Worm (Caenorhabditis elegans): ENCODE results near the gene srj-1.
A peak's percentile ranks its signal among the peaks of the same experiment; 100 is the strongest.

The srj-1 gene

ce11 chrIV:11917886-11918285 lies 47.3 kb downstream of the srj-1 start:
- TF ChIP-seq nhr-11 (tag; optimal IDR thresholded peaks at IDR 0.05): no peak
- no peak for TF ChIP-seq lsy-2 (tag; optimal IDR thresholded peaks at IDR 0.05)
- no peak for TF ChIP-seq unc-39 (tag; optimal IDR thresholded peaks at IDR 0.05)
- no peak for TF ChIP-seq ama-1 (optimal IDR thresholded peaks at IDR 0.05)
- TF ChIP-seq sem-4 (tag; optimal IDR thresholded peaks at IDR 0.05): no peak
- TF ChIP-seq elt-3 (tag; optimal IDR thresholded peaks at IDR 0.05): no peak
- TF ChIP-seq nhr-25 (tag; optimal IDR thresholded peaks at IDR 0.05): no peak
- TF ChIP-seq fos-1 (tag; optimal IDR thresholded peaks at IDR 0.05): peak; percentile 60
- TF ChIP-seq skn-1 (tag; optimal IDR thresholded peaks at IDR 0.05): no peak
- TF ChIP-seq C34F6.9 (tag; optimal IDR thresholded peaks at IDR 0.05): no peak
- peak; percentile 44 for TF ChIP-seq sma-9 (GFP tag; optimal IDR thresholded peaks at IDR 0.05)
- TF ChIP-seq sma-9 (tag; optimal IDR thresholded peaks at IDR 0.05): no peak
- TF ChIP-seq crh-2 (tag; optimal IDR thresholded peaks at IDR 0.05): peak; percentile 39
- no peak for TF ChIP-seq sma-3 (GFP tag; optimal IDR thresholded peaks at IDR 0.05)
- no peak for TF ChIP-seq elt-1 (tag; optimal IDR thresholded peaks at IDR 0.05)
- TF ChIP-seq ceh-16 (tag; optimal IDR thresholded peaks at IDR 0.05): no peak
- TF ChIP-seq mdl-1 (tag; optimal IDR thresholded peaks at IDR 0.05): no peak

- TF ChIP-seq fos-1 (tag; optimal IDR thresholded peaks at IDR 0.05) (peak; percentile 12), sma-9 (GFP tag; optimal IDR thresholded peaks at IDR 0.05) (peak; percentile 35), sma-9 (tag; optimal IDR thresholded peaks at IDR 0.05) (no peak), F13H6.1 (tag; optimal IDR thresholded peaks at IDR 0.05) (peak; percentile 49), nhr-129 (tag; optimal IDR thresholded peaks at IDR 0.05) (peak; percentile 9), lsy-2 (tag; optimal IDR thresholded peaks at IDR 0.05) (no peak), elt-1 (tag; optimal IDR thresholded peaks at IDR 0.05) (no peak)
These were observed 48.3 kb downstream of the srj-1 start, which contains the start of gene ZK822.10 for ce11 chrIV:11916907-11917306. TSS of gene ZK822.10 (plus strand) at chrIV:11917137.

- TF ChIP-seq ztf-4 (tag; optimal IDR thresholded peaks at IDR 0.05) (no peak), alr-1 (tag; optimal IDR thresholded peaks at IDR 0.05) (no peak), mdl-1 (tag; optimal IDR thresholded peaks at IDR 0.05) (peak in 1 of 2 experiments; percentile 2), crh-2 (tag; optimal IDR thresholded peaks at IDR 0.05) (peak; percentile 3), ZK546.5 (tag; optimal IDR thresholded peaks at IDR 0.05) (no peak), sma-9 (GFP tag; optimal IDR thresholded peaks at IDR 0.05) (peak; percentile 31), sma-9 (tag; optimal IDR thresholded peaks at IDR 0.05) (peak; percentile 14), fos-1 (tag; optimal IDR thresholded peaks at IDR 0.05) (peak; percentile 11), nhr-21 (tag; optimal IDR thresholded peaks at IDR 0.05) (peak; percentile 31)
These were observed 49.3 kb downstream of the srj-1 start, which contains the start of gene ZK822.9 for ce11 chrIV:11915768-11916453. TSS of gene ZK822.9 (plus strand) at chrIV:11915947.

DNA sequence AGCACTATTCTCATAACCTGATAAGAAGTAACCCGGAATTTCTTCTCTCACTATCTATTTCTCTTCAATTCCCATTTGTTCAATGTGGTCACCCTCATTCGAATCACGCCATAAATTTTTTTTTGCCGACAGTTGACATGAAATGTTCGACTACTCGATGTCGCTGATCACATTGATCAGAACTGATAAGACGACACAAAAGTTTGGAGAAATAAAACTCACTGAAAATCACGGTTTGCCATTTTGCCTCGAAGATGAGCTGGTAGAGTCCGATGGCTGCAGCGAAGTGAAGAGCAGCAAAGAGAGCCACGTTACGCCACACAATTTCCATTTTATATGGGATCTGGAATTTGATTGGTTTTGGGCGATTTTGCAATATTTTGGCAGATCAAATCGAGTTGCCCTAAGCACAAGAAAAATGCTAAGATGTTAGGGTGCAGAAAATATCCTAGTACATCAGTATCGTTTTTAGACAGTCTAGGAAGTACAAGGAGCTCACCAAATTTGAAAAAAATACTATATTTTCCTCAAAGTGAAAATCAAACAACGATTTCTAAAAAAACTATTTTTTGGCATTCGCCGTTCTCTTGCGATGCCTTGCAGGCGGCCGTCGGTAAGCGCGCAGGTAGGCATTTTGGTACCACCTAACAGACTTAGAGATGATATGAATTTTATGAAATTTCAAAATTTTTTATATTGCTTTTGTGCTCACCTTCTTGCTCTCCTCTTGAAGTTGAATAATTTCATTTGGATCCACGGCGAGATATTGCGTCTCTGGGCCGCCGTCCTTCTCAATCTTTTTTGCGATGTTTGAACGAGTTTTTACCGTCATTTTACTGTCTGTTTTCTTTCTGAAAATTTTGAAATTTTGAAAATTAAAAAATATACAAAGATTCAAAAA lies 50.1 kb downstream of the srj-1 start, which contains the start of gene fat-6:
fat-6 (minus strand) TSS at position 851 of the 901 bp plus-strand sequence.
- TF ChIP-seq lsy-2 (tag; optimal IDR thresholded peaks at IDR 0.05) (peak in 1 of 2 experiments; percentile 14), ztf-1 (GFP tag; conservative IDR thresholded peaks at IDR 0.05) (no peak), gmeb-1 (tag; optimal IDR thresholded peaks at IDR 0.05) (peak; percentile 24), sma-3 (GFP tag; optimal IDR thresholded peaks at IDR 0.05) (peak; percentile 36), nhr-11 (tag; optimal IDR thresholded peaks at IDR 0.05) (no peak), nhr-10 (tag; optimal IDR thresholded peaks at IDR 0.05) (no peak), nhr-21 (tag; optimal IDR thresholded peaks at IDR 0.05) (peak; percentile 53), F13H6.1 (tag; optimal IDR thresholded peaks at IDR 0.05) (peak; percentile 17), crh-2 (tag; optimal IDR thresholded peaks at IDR 0.05) (peak; percentile 45), nhr-25 (tag; optimal IDR thresholded peaks at IDR 0.05) (peak; percentile 3), mab-5 (tag; optimal IDR thresholded peaks at IDR 0.05) (no peak), nhr-23 (tag; optimal IDR thresholded peaks at IDR 0.05) (no peak), fos-1 (tag; optimal IDR thresholded peaks at IDR 0.05) (peak; percentile 65), sma-9 (GFP tag; optimal IDR thresholded peaks at IDR 0.05) (peak; percentile 72), sma-9 (tag; optimal IDR thresholded peaks at IDR 0.05) (no peak)

DNA sequence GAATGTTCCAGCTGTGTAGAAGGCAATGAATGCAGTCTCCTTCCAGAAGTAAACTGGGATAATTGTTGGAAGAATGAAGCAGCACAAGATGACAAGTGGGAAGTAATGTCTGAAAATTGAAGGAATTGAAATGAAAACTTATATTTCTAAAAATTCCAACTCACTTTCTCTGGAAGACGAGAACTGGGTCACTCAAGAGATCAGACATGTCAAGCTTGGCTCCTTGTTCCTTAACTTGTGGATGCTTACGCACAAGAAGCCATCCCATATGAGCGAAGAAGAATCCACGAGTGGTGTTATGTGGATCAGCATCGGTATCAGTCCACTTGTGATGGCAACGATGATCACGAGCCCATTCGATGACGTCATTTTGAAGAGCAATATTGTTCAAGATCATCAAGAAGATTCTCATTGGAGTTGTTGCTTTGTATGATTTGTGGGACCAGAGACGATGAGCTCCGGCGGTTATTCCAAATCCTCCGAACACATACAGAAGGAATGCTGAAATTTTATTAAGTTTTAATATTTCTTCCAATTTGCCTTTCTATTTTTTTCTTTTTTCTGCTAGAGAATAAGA lies 50.9 kb downstream of the srj-1 start:
- TF ChIP-seq nhr-11 (tag; optimal IDR thresholded peaks at IDR 0.05) (no peak), nhr-237 (tag; optimal IDR thresholded peaks at IDR 0.05) (no peak), nhr-77 (tag; optimal IDR thresholded peaks at IDR 0.05) (no peak), ztf-11 (tag; optimal IDR thresholded peaks at IDR 0.05) (no peak), nhr-23 (tag; optimal IDR thresholded peaks at IDR 0.05) (no peak), ZK546.5 (tag; optimal IDR thresholded peaks at IDR 0.05) (no peak), lin-39 (tag; optimal IDR thresholded peaks at IDR 0.05) (no peak), mbf-1 (tag; optimal IDR thresholded peaks at IDR 0.05) (no peak), egl-27 (tag; optimal IDR thresholded peaks at IDR 0.05) (no peak), crh-2 (tag; optimal IDR thresholded peaks at IDR 0.05) (no peak), C34F6.9 (tag; optimal IDR thresholded peaks at IDR 0.05) (no peak), sem-4 (tag; optimal IDR thresholded peaks at IDR 0.05) (no peak), peb-1 (tag; optimal IDR thresholded peaks at IDR 0.05) (no peak), mdl-1 (tag; optimal IDR thresholded peaks at IDR 0.05) (no peak)

Data from whole organism, L2 larva.